Worm (Caenorhabditis elegans): Measurements from ENCODE around the gene K10B3.1.

DNA sequence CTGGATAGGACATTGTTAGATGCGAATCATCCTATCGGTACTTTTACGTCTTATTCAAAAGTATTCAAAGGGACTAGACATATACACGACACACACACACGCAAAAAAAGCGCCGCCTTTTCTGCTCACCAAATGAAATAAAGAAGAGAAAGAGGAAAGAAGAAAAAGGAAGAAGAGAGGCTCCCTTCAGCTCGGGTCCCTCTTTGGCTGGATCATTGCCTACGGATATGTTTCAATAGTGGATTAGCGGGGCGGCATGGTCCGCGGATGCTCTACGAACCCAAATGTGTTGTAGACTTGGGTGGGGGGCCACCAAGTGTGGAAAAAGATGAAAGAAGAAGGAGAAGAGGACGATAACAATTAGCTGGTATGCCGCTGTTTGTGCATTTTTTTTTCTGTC lies 46.1 kb downstream of the K10B3.1 start:
- TF ChIP-seq snpc-4 (tag; optimal IDR thresholded peaks at IDR 0.05) (no peak), fos-1 (tag; optimal IDR thresholded peaks at IDR 0.05) (no peak), lin-39 (tag; optimal IDR thresholded peaks at IDR 0.05) (no peak), egl-27 (tag; optimal IDR thresholded peaks at IDR 0.05) (no peak), blmp-1 (tag; optimal IDR thresholded peaks at IDR 0.05; ENCODE audit: insufficient read depth) (no peak), alr-1 (tag; optimal IDR thresholded peaks at IDR 0.05) (no peak), nhr-12 (tag; optimal IDR thresholded peaks at IDR 0.05) (no peak), ceh-16 (tag; optimal IDR thresholded peaks at IDR 0.05) (no peak), dmd-4 (tag; optimal IDR thresholded peaks at IDR 0.05) (no peak)

All from whole organism, L2 larva.